Worm (Caenorhabditis elegans) whole organism, L4 larva: ENCODE results near the gene sec-6.
"Not testable (repeated sequence)": the region's sequence is repeated elsewhere in the genome, so short reads cannot be mapped to it uniquely, and the experiment has no call there.

ENCODE experiments used
- F10B5.3 ChIP-seq: sonication (generic microtip); optimal IDR thresholded peaks from 2 replicates; lab custom pipeline; 2016; ENCODE audit warnings: mild to moderate bottlenecking, missing genetic modification characterization, missing compliant biosample characterization
- aly-2 ChIP-seq: sonication (generic microtip); optimal IDR thresholded peaks from 2 replicates; lab custom pipeline; 2018; ENCODE audit warnings: missing biosample characterization, missing genetic modification characterization
- ceh-82 ChIP-seq: sonication (generic microtip); optimal IDR thresholded peaks from 2 replicates; lab custom pipeline; 2017; ENCODE audit warnings: missing biosample characterization, missing genetic modification characterization
- cey-2 ChIP-seq: sonication (generic microtip); optimal IDR thresholded peaks from 3 replicates; lab custom pipeline; 2017; ENCODE audit warnings: missing genetic modification characterization, mild to moderate bottlenecking, missing compliant biosample characterization, antibody characterized with exemption, borderline replicate concordance; ENCODE audit not compliant: insufficient read depth
- lin-39 ChIP-seq: fragments of 150-350 bp; optimal IDR thresholded peaks from 2 replicates; lab custom pipeline; 2014; ENCODE audit warnings: missing biosample characterization, missing genetic modification reagents, missing genetic modification characterization
- lsy-2 ChIP-seq, 2 experiments: fragments of 150-350 bp in 1 of 2; sonication (generic microtip) in 1 of 2; optimal IDR thresholded peaks; 2 replicates each; lab custom pipeline; 2014 to 2017; ENCODE audit warnings: missing biosample characterization in 2 of 2, missing genetic modification characterization in 2 of 2
- mdt-29 ChIP-seq: fragments of 200-800 bp; sonication (Bioruptor generic); IDR thresholded peaks from 2 replicates; pipeline ENCODE4 v1.3.6; 2022; ENCODE audit warnings: missing genetic modification reagents, missing genetic modification characterization, missing compliant biosample characterization
- nhr-11 ChIP-seq: fragments of 150-350 bp; optimal IDR thresholded peaks from 2 replicates; lab custom pipeline; 2014; ENCODE audit warnings: missing biosample characterization, missing genetic modification characterization
- nhr-28 ChIP-seq: fragments of 150-350 bp; optimal IDR thresholded peaks from 2 replicates; lab custom pipeline; 2014; ENCODE audit warnings: missing biosample characterization, missing genetic modification characterization
- nhr-6 ChIP-seq: fragments of 150-350 bp; optimal IDR thresholded peaks from 2 replicates; lab custom pipeline; 2014; ENCODE audit warnings: missing biosample characterization, missing genetic modification characterization
- nhr-76 ChIP-seq: fragments of 150-350 bp; optimal IDR thresholded peaks from 2 replicates; lab custom pipeline; 2014; ENCODE audit warnings: missing biosample characterization, missing genetic modification characterization
- tag-97 ChIP-seq: fragments of 200-800 bp; sonication (Bioruptor generic); IDR thresholded peaks from 2 replicates; pipeline ENCODE4 v1.3.6; 2022; ENCODE audit warnings: missing genetic modification characterization, missing compliant biosample characterization
- ztf-11 ChIP-seq: fragments of 150-350 bp; optimal IDR thresholded peaks from 2 replicates; lab custom pipeline; 2014; ENCODE audit warnings: missing biosample characterization, missing genetic modification characterization

DNA sequence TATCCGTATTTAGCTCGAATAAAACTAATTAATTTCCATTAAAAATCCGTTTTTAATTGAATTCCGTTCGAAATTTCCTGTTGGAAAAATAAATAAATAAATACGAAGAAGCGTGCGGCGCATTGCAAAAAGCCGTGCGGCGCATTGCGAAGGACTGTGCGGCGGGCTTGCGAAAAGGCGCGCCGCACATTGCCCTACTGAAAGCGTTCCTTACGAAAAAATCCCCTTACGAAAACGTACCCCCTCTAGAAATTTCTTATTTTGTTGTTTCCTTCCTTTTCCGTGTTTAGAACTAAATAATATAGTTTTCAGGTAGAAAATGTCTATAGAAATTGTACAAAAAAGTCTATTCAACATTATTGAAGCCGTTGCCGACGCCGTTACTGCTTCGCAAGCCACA lies 9.0 kb upstream of the sec-6 start, which contains the start of gene F09E5.8:
- not testable (repeated sequence) for TF ChIP-seq nhr-11 (tag; lab: Kevin White, UChicago); ceh-82; mdt-29; ztf-11 (tag; lab: Kevin White, UChicago); F10B5.3; lsy-2 (tag; optimal IDR thresholded peaks at IDR 0.05; lab: Kevin White, UChicago); nhr-76 (tag; lab: Kevin White, UChicago); lin-39 (tag; lab: Kevin White, UChicago); nhr-6 (tag; lab: Kevin White, UChicago); nhr-28; cey-2; aly-2 (tag; lab: Kevin White, UChicago); tag-97 (GFP tag; lab: Robert Waterston, UW)
